Worm (Caenorhabditis elegans): ENCODE data around the gene F33G12.6.

The F33G12.6 gene

ce11 chrII:5047279-5047678 is 2.4 kb upstream of the F33G12.6 start:
- TF ChIP-seq aly-2 (tag; optimal IDR thresholded peaks at IDR 0.05) (no peak), nhr-90 (tag; optimal IDR thresholded peaks at IDR 0.05; ENCODE audit: poor library complexity) (no peak), efl-3 (GFP tag; optimal IDR thresholded peaks at IDR 0.05) (no peak), vab-15 (tag; optimal IDR thresholded peaks at IDR 0.05) (no peak), lin-14 (GFP tag; optimal IDR thresholded peaks at IDR 0.05) (peak; percentile 59), rnt-1 (tag; optimal IDR thresholded peaks at IDR 0.05) (peak; percentile 38), swsn-7 (tag; optimal IDR thresholded peaks at IDR 0.05) (no peak), ama-1 (optimal IDR thresholded peaks at IDR 0.05) (no peak), snu-23 (GFP tag; optimal IDR thresholded peaks at IDR 0.05) (peak; percentile 37), ceh-88 (GFP tag; IDR thresholded peaks at IDR 0.05) (no peak), jun-1 (tag; optimal IDR thresholded peaks at IDR 0.05) (no peak), alr-1 (tag; optimal IDR thresholded peaks at IDR 0.05; ENCODE audit: borderline replicate concordance) (no peak), egl-27 (tag; optimal IDR thresholded peaks at IDR 0.05) (no peak), unc-30 (tag; optimal IDR thresholded peaks at IDR 0.05) (no peak), blmp-1 (tag; optimal IDR thresholded peaks at IDR 0.05) (peak; percentile 29), sox-4 (tag; optimal IDR thresholded peaks at IDR 0.05) (no peak), lin-13 (GFP tag; optimal IDR thresholded peaks at IDR 0.05) (no peak), nhr-76 (tag; optimal IDR thresholded peaks at IDR 0.05) (no peak), lin-35 (GFP tag; optimal IDR thresholded peaks at IDR 0.05) (peak; percentile 12 to 14), egl-13 (tag; optimal IDR thresholded peaks at IDR 0.05) (no peak), pax-3 (tag; optimal IDR thresholded peaks at IDR 0.05) (no peak), nhr-11 (tag; optimal IDR thresholded peaks at IDR 0.05) (no peak), C34B4.2 (tag; optimal IDR thresholded peaks at IDR 0.05) (no peak), hlh-17 (GFP tag; optimal IDR thresholded peaks at IDR 0.05; ENCODE audit: borderline replicate concordance) (no peak), irx-1 (tag; optimal IDR thresholded peaks at IDR 0.05) (no peak), lsy-2 (tag; optimal IDR thresholded peaks at IDR 0.05) (peak in 1 of 2 experiments; percentile 29), efl-1 (optimal IDR thresholded peaks at IDR 0.05) (peak; percentile 16 to 51), efl-1 (GFP tag; optimal IDR thresholded peaks at IDR 0.05 in 1 of 2) (peak; percentile 10 to 86), unc-98 (GFP tag; IDR thresholded peaks at IDR 0.05) (no peak), ceh-82 (tag; optimal IDR thresholded peaks at IDR 0.05) (no peak), isw-1 (GFP tag; IDR thresholded peaks at IDR 0.05) (no peak), nhr-19 (GFP tag; conservative IDR thresholded peaks at IDR 0.05) (no peak), aha-1 (tag; optimal IDR thresholded peaks at IDR 0.05) (no peak), elt-3 (tag; optimal IDR thresholded peaks at IDR 0.05) (no peak), nhr-85 (tag) (peak; percentile 57), ztf-11 (tag; optimal IDR thresholded peaks at IDR 0.05) (no peak), nhr-47 (tag; optimal IDR thresholded peaks at IDR 0.05) (no peak), C04F5.9 (tag; optimal IDR thresholded peaks at IDR 0.05) (no peak), mdl-1 (tag; optimal IDR thresholded peaks at IDR 0.05) (peak in 1 of 2 experiments; percentile 6), skn-1 (tag; optimal IDR thresholded peaks at IDR 0.05) (peak; percentile 15), pag-3 (tag; optimal IDR thresholded peaks at IDR 0.05; ENCODE audit: borderline replicate concordance, insufficient read depth) (no peak), snpc-4 (tag; optimal IDR thresholded peaks at IDR 0.05) (no peak), nhr-12 (tag; optimal IDR thresholded peaks at IDR 0.05) (no peak), nhr-28 (tag; optimal IDR thresholded peaks at IDR 0.05) (no peak), unc-62 (GFP tag; optimal IDR thresholded peaks at IDR 0.05) (no peak), mep-1 (tag; optimal IDR thresholded peaks at IDR 0.05) (peak; percentile 44), ztf-4 (tag; optimal IDR thresholded peaks at IDR 0.05) (no peak)

Data from whole organism, L1 larva.